Worm (Caenorhabditis elegans) whole organism, late embryonic: ENCODE data around the gene osta-1.

Source experiments
- ahr-1 ChIP-seq: sonication (generic microtip); optimal IDR thresholded peaks from 2 replicates; lab custom pipeline; 2016; ENCODE audit warnings: missing genetic modification characterization, missing compliant biosample characterization
- dmd-4 ChIP-seq: sonication (generic microtip); optimal IDR thresholded peaks from 2 replicates; lab custom pipeline; 2016; ENCODE audit warnings: borderline replicate concordance, missing genetic modification characterization, missing compliant biosample characterization
- fkh-10 ChIP-seq: fragments of 150-350 bp; optimal IDR thresholded peaks from 2 replicates; lab custom pipeline; 2014; ENCODE audit warnings: missing biosample characterization, missing genetic modification reagents, missing genetic modification characterization
- pag-3 ChIP-seq: sonication (generic microtip); optimal IDR thresholded peaks from 2 replicates; lab custom pipeline; 2016; ENCODE audit warnings: missing compliant biosample characterization, missing genetic modification characterization, borderline replicate concordance

DNA sequence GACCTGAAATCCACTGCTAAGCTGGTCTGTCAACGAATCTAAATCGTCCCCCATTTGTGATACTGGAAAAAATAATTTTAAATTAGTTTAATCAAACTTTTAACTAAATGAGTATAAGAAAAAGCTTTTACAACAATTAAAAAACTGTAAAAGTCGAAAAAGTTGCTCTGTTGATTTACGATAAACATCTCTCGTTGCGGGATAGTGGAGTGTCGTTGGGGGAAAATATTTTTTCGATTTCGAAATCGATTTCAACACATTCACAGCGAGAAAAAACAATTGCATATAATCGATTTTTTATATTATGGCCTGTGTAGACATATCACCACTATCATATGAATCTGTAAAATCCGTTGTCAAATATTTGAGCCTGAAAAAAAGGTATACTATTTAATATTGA is 25.1 kb downstream of the osta-1 start, which contains the start of the genes F23F1.5 and fbxc-54:
- TF ChIP-seq ahr-1 (no peak), fkh-10 (GFP tag; lab: Kevin White, UChicago) (no peak), pag-3 (tag; lab: Kevin White, UChicago) (no peak), dmd-4 (no peak)
